Worm (Caenorhabditis elegans) whole organism, L2 larva: ENCODE data around the gene mdt-17.

Experiments used
- C34F6.9 ChIP-seq: fragments of 150-350 bp; optimal IDR thresholded peaks from 2 replicates; lab custom pipeline; 2014; ENCODE audit warnings: missing biosample characterization, missing genetic modification characterization
- F13H6.1 ChIP-seq: sonication (generic microtip); optimal IDR thresholded peaks from 2 replicates; lab custom pipeline; 2016; ENCODE audit warnings: missing genetic modification characterization, missing compliant biosample characterization
- R02D3.7 ChIP-seq: fragments of 150-350 bp; optimal IDR thresholded peaks from 2 replicates; lab custom pipeline; 2014; ENCODE audit warnings: missing biosample characterization, missing genetic modification characterization
- Y55F3AM.14 ChIP-seq: fragments of 200-800 bp; sonication (Bioruptor generic); optimal IDR thresholded peaks from 2 replicates; lab custom pipeline; 2018; ENCODE audit warnings: mild to moderate bottlenecking, missing genetic modification characterization, missing compliant biosample characterization
- ZK546.5 ChIP-seq: sonication (generic microtip); optimal IDR thresholded peaks from 2 replicates; lab custom pipeline; 2017; ENCODE audit warnings: missing biosample characterization, missing genetic modification characterization
- alr-1 ChIP-seq: fragments of 150-350 bp; optimal IDR thresholded peaks from 2 replicates; lab custom pipeline; 2014; ENCODE audit warnings: missing biosample characterization, missing genetic modification characterization
- aly-2 ChIP-seq: fragments of 150-350 bp; optimal IDR thresholded peaks from 2 replicates; lab custom pipeline; 2014; ENCODE audit warnings: missing biosample characterization, missing genetic modification characterization
- ama-1 ChIP-seq: fragments of 150-350 bp; optimal IDR thresholded peaks from 2 replicates; lab custom pipeline; 2018; ENCODE audit warnings: inconsistent platforms
- blmp-1 ChIP-seq: sonication (generic microtip); optimal IDR thresholded peaks from 2 replicates; lab custom pipeline; 2017; ENCODE audit warnings: missing genetic modification characterization, mild to moderate bottlenecking, missing compliant biosample characterization, antibody characterized with exemption, moderate library complexity; ENCODE audit not compliant: insufficient read depth
- ceh-16 ChIP-seq: fragments of 150-350 bp; optimal IDR thresholded peaks from 2 replicates; lab custom pipeline; 2014; ENCODE audit warnings: missing biosample characterization, missing genetic modification characterization
- ceh-82 ChIP-seq: fragments of 150-350 bp; optimal IDR thresholded peaks from 2 replicates; lab custom pipeline; 2014; ENCODE audit warnings: missing biosample characterization, missing genetic modification characterization
- crh-2 ChIP-seq: sonication (generic microtip); optimal IDR thresholded peaks from 2 replicates; lab custom pipeline; 2017; ENCODE audit warnings: missing biosample characterization, missing genetic modification characterization
- dmd-4 ChIP-seq: sonication (generic microtip); optimal IDR thresholded peaks from 2 replicates; lab custom pipeline; 2017; ENCODE audit warnings: missing biosample characterization, missing genetic modification characterization
- egl-27 ChIP-seq: sonication (generic microtip); optimal IDR thresholded peaks from 3 replicates; lab custom pipeline; 2017; ENCODE audit warnings: missing biosample characterization, missing genetic modification reagents, missing genetic modification characterization
- elt-3 ChIP-seq: sonication (generic microtip); optimal IDR thresholded peaks from 2 replicates; lab custom pipeline; 2017; ENCODE audit warnings: missing biosample characterization, missing genetic modification characterization
- fos-1 ChIP-seq: fragments of 150-350 bp; optimal IDR thresholded peaks from 2 replicates; lab custom pipeline; 2014; ENCODE audit warnings: missing biosample characterization, missing genetic modification characterization
- lin-11 ChIP-seq: fragments of 150-350 bp; sonication (generic microtip); optimal IDR thresholded peaks from 2 replicates; lab custom pipeline; 2014; ENCODE audit warnings: missing biosample characterization, missing genetic modification characterization, inconsistent platforms, mixed read lengths
- lin-13 ChIP-seq: fragments of 150-350 bp; optimal IDR thresholded peaks from 2 replicates; lab custom pipeline; 2014; ENCODE audit warnings: missing biosample characterization, missing genetic modification reagents, missing genetic modification characterization
- lsy-2 ChIP-seq, 2 experiments: fragments of 150-350 bp in 1 of 2; sonication (generic microtip) in 1 of 2; optimal IDR thresholded peaks; 2 replicates each; lab custom pipeline; 2014 to 2017; ENCODE audit warnings: missing biosample characterization in 2 of 2, missing genetic modification characterization in 2 of 2
- mdl-1 ChIP-seq, 2 experiments: fragments of 150-350 bp in 1 of 2; sonication (generic microtip) in 1 of 2; optimal IDR thresholded peaks; 2 replicates each; lab custom pipeline; 2017; ENCODE audit warnings: missing biosample characterization in 2 of 2, missing genetic modification characterization in 2 of 2
- nhr-10 ChIP-seq: sonication (generic microtip); optimal IDR thresholded peaks from 2 replicates; lab custom pipeline; 2017; ENCODE audit warnings: missing biosample characterization, missing genetic modification characterization
- nhr-11 ChIP-seq: fragments of 150-350 bp; optimal IDR thresholded peaks from 2 replicates; lab custom pipeline; 2014; ENCODE audit warnings: missing biosample characterization, missing genetic modification characterization
- nhr-12 ChIP-seq: fragments of 150-350 bp; optimal IDR thresholded peaks from 2 replicates; lab custom pipeline; 2014; ENCODE audit warnings: missing biosample characterization, missing genetic modification characterization
- nhr-21 ChIP-seq: fragments of 150-350 bp; optimal IDR thresholded peaks from 2 replicates; lab custom pipeline; 2014; ENCODE audit warnings: missing biosample characterization, missing genetic modification characterization
- nhr-6 ChIP-seq: fragments of 150-350 bp; optimal IDR thresholded peaks from 2 replicates; lab custom pipeline; 2014; ENCODE audit warnings: missing biosample characterization, missing genetic modification characterization
- nhr-77 ChIP-seq: fragments of 150-350 bp; optimal IDR thresholded peaks from 2 replicates; lab custom pipeline; 2014; ENCODE audit warnings: missing biosample characterization, missing genetic modification characterization
- peb-1 ChIP-seq: fragments of 150-350 bp; optimal IDR thresholded peaks from 2 replicates; lab custom pipeline; 2014; ENCODE audit warnings: missing biosample characterization, missing genetic modification characterization
- sem-4 ChIP-seq: fragments of 150-350 bp; optimal IDR thresholded peaks from 2 replicates; lab custom pipeline; 2014; ENCODE audit warnings: missing biosample characterization, missing genetic modification reagents, missing genetic modification characterization
- skn-1 ChIP-seq: sonication (generic microtip); optimal IDR thresholded peaks from 2 replicates; lab custom pipeline; 2017; ENCODE audit warnings: missing biosample characterization, missing genetic modification characterization
- sma-9 ChIP-seq, 2 experiments: fragments of 150-350 bp in 1 of 2; sonication (generic microtip) in 1 of 2; optimal IDR thresholded peaks; 2 replicates each; lab custom pipeline; 2014 to 2016; ENCODE audit warnings: missing genetic modification characterization in 2 of 2, mild to moderate bottlenecking in 1 of 2, missing biosample characterization in 1 of 2, missing compliant biosample characterization in 1 of 2, missing genetic modification reagents in 1 of 2, moderate library complexity in 1 of 2
- snpc-4 ChIP-seq: fragments of 150-350 bp; optimal IDR thresholded peaks from 2 replicates; lab custom pipeline; 2014; ENCODE audit warnings: missing biosample characterization, missing genetic modification characterization
- unc-55 ChIP-seq: fragments of 150-350 bp; sonication (generic microtip); optimal IDR thresholded peaks from 3 replicates; lab custom pipeline; 2014; ENCODE audit warnings: missing biosample characterization, missing genetic modification reagents, missing genetic modification characterization
- unc-62 ChIP-seq: fragments of 150-350 bp; optimal IDR thresholded peaks from 2 replicates; lab custom pipeline; 2014; ENCODE audit warnings: missing biosample characterization, missing genetic modification reagents, missing genetic modification characterization
- zag-1 ChIP-seq: fragments of 150-350 bp; optimal IDR thresholded peaks from 2 replicates; lab custom pipeline; 2014; ENCODE audit warnings: missing biosample characterization, missing genetic modification characterization
- ztf-11 ChIP-seq: sonication (generic microtip); optimal IDR thresholded peaks from 2 replicates; lab custom pipeline; 2017; ENCODE audit warnings: missing biosample characterization, missing genetic modification characterization
- ztf-4 ChIP-seq: fragments of 150-350 bp; optimal IDR thresholded peaks from 2 replicates; lab custom pipeline; 2014; ENCODE audit warnings: missing biosample characterization, missing genetic modification characterization

The mdt-17 gene

ce11 chrV:20266992-20267391 is at the start of gene mdt-17:
Gene mdt-17, minus strand, starts transcription at chrV:20267247.
- TF ChIP-seq nhr-21 (tag; lab: Kevin White, UChicago) (no peak), lin-11 (tag; lab: Kevin White, UChicago) (no peak), ceh-16 (no peak), Y55F3AM.14 (GFP tag; lab: Kevin White, UChicago) (no peak), blmp-1 (tag; lab: Kevin White, UChicago) (no peak), elt-3 (tag; lab: Kevin White, UChicago) (no peak), nhr-10 (tag; lab: Kevin White, UChicago) (no peak), lsy-2 (tag; optimal IDR thresholded peaks at IDR 0.05; lab: Kevin White, UChicago) (no peak), peb-1 (tag; lab: Kevin White, UChicago) (no peak), crh-2 (tag; lab: Kevin White, UChicago) (no peak), sem-4 (tag; lab: Kevin White, UChicago) (no peak), unc-55 (GFP tag; lab: Kevin White, UChicago) (no peak)

DNA sequence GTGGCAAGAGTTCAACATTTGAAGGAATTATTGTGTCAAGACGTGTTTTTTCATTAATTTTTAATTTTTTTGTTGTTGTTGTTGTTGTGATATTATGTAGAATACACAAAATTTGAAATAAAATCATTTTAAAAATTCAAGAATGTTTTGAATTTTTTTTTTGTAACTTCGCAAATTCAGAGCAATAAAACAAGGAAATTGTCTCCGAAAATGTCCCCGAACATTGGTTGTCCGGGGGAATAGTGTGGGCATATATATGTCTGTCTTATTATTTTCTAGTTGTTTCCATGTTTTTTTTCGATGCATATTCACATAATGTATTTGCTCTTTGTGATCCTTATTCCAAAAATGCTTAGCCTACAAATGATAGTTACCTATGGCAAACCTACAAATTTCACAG is 44.5 kb upstream of the mdt-17 start, which contains the start of gene clec-262:
TSS of gene clec-262 (plus strand) at position 301 of the 400 bp plus-strand sequence.
- TF ChIP-seq nhr-10 (tag; lab: Kevin White, UChicago) (no peak), fos-1 (tag; lab: Kevin White, UChicago) (no peak), Y55F3AM.14 (GFP tag; lab: Kevin White, UChicago) (no peak), lin-11 (tag; lab: Kevin White, UChicago) (no peak), C34F6.9 (tag; lab: Kevin White, UChicago) (no peak), lin-13 (GFP tag; lab: Kevin White, UChicago) (no peak), crh-2 (tag; lab: Kevin White, UChicago) (no peak), blmp-1 (tag; lab: Kevin White, UChicago) (no peak), R02D3.7 (tag; lab: Kevin White, UChicago) (no peak), ztf-4 (tag; lab: Kevin White, UChicago) (no peak), nhr-77 (no peak), skn-1 (no peak), ztf-11 (tag; lab: Kevin White, UChicago) (no peak), nhr-6 (tag; lab: Kevin White, UChicago) (no peak)

ce11 chrV:20310575-20310974 is 43.5 kb upstream of the mdt-17 start, which contains the start of gene ZC15.10:
Gene ZC15.10, plus strand, starts transcription at chrV:20310736.
- TF ChIP-seq ceh-82 (no peak), aly-2 (tag; lab: Kevin White, UChicago) (no peak), nhr-12 (tag; lab: Kevin White, UChicago) (no peak), unc-55 (GFP tag; lab: Kevin White, UChicago) (no peak), ceh-16 (no peak), ztf-4 (tag; lab: Kevin White, UChicago) (no peak), lin-13 (GFP tag; lab: Kevin White, UChicago) (no peak), ZK546.5 (tag; lab: Kevin White, UChicago) (no peak), mdl-1 (tag; optimal IDR thresholded peaks at IDR 0.05; lab: Kevin White, UChicago) (no peak), egl-27 (tag; lab: Kevin White, UChicago) (no peak), unc-62 (GFP tag; lab: Kevin White, UChicago) (no peak), R02D3.7 (tag; lab: Kevin White, UChicago) (no peak)

ce11 chrV:20305803-20306202 is 38.8 kb upstream of the mdt-17 start, which contains the start of gene ZC15.1:
Gene ZC15.1, plus strand, starts transcription at chrV:20306103.
- TF ChIP-seq nhr-12 (tag; lab: Kevin White, UChicago) (no peak), elt-3 (tag; lab: Kevin White, UChicago) (no peak), dmd-4 (no peak), nhr-21 (tag; lab: Kevin White, UChicago) (no peak), sma-9 (GFP tag; optimal IDR thresholded peaks at IDR 0.05; lab: Kevin White, UChicago) (no peak), sma-9 (tag; optimal IDR thresholded peaks at IDR 0.05; lab: Kevin White, UChicago) (no peak), snpc-4 (tag; lab: Kevin White, UChicago) (no peak), F13H6.1 (no peak), unc-55 (GFP tag; lab: Kevin White, UChicago) (no peak), aly-2 (tag; lab: Kevin White, UChicago) (no peak), alr-1 (no peak), crh-2 (tag; lab: Kevin White, UChicago) (no peak), mdl-1 (tag; optimal IDR thresholded peaks at IDR 0.05; lab: Kevin White, UChicago) (no peak), lin-11 (tag; lab: Kevin White, UChicago) (no peak), nhr-6 (tag; lab: Kevin White, UChicago) (no peak), nhr-11 (tag; lab: Kevin White, UChicago) (no peak), zag-1 (tag; lab: Kevin White, UChicago) (no peak), Y55F3AM.14 (GFP tag; lab: Kevin White, UChicago) (no peak), skn-1 (no peak), ceh-82 (no peak), ama-1 (lab: Kevin White, UChicago) (no peak)
